Fruit fly (Drosophila melanogaster): ENCODE data around the gene CG12725.

The CG12725 gene

dm6 chrX:13384583-13385342 lies 17.9 kb downstream of the CG12725 start, which contains the start of the genes Rbp1-like and Tim9a (continued):
- TF ChIP-seq Dp (GFP tag; optimal IDR thresholded peaks at IDR 0.05) (peak; percentile 47), tap (tag; optimal IDR thresholded peaks at IDR 0.05) (no peak), CG13287 (GFP tag; IDR thresholded peaks at IDR 0.05; ENCODE audit: partially characterized antibody) (peak; percentile 81), Xbp1 (GFP tag; optimal IDR thresholded peaks at IDR 0.05) (peak; percentile 30), crp (GFP tag; optimal IDR thresholded peaks at IDR 0.05) (peak in 1 of 2 experiments; percentile 81), CG6854 (GFP tag; optimal IDR thresholded peaks at IDR 0.05) (no peak), her (GFP tag; optimal IDR thresholded peaks at IDR 0.05) (no peak), CG4282 (GFP tag; optimal IDR thresholded peaks at IDR 0.05) (no peak), CG11723 (GFP tag; optimal IDR thresholded peaks at IDR 0.05) (no peak), CG12744 (GFP tag; optimal IDR thresholded peaks at IDR 0.05) (no peak), CG18262 (tag; optimal IDR thresholded peaks at IDR 0.05) (peak; percentile 32), chm (GFP tag; IDR thresholded peaks at IDR 0.05) (no peak), cad (GFP tag; optimal IDR thresholded peaks at IDR 0.05) (no peak), Side (GFP tag; optimal IDR thresholded peaks at IDR 0.05) (no peak), CG14667 (GFP tag; IDR thresholded peaks at IDR 0.05) (no peak), CG15011 (GFP tag; optimal IDR thresholded peaks at IDR 0.05) (peak; percentile 41), CG34224 (GFP tag; IDR thresholded peaks at IDR 0.05; ENCODE audit: partially characterized antibody) (peak; percentile 65), pho (GFP tag; optimal IDR thresholded peaks at IDR 0.05) (no peak), MESR4 (GFP tag; optimal IDR thresholded peaks at IDR 0.05) (peak; percentile 92), CG11696 (GFP tag; IDR thresholded peaks at IDR 0.05) (no peak)

DNA sequence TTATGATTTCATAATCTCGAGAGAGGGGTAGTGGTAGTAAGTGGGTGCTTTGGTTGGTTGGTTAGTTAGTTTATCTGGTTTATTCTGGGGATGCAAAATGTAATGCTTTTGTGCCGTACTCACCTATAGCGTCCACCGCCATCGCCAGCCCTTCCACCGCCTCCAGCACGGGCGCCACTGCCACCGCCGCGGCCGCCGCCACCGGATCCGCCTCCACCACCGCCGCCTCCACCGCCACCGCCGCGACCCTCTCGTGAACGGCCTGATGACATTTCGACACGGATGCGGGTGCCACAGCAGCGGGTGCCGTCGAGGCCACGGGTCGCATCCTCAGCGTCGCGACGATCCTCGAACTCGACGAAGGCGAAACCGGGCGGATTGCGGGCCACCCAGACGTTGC lies 18.5 kb downstream of the CG12725 start:
- TF ChIP-seq p53 (GFP tag; optimal IDR thresholded peaks at IDR 0.05) (no peak), CG6854 (GFP tag; optimal IDR thresholded peaks at IDR 0.05) (no peak), Dfd (GFP tag; optimal IDR thresholded peaks at IDR 0.05) (peak in 1 of 2 experiments; percentile 57), MBD-R2 (GFP tag; IDR thresholded peaks at IDR 0.05) (0 out of 2 replicates have a peak, but pooled peaks have one; percentile 3), cg (GFP tag; optimal IDR thresholded peaks at IDR 0.05) (peak; percentile 28), Spps (tag; optimal IDR thresholded peaks at IDR 0.05) (no peak), CG12744 (GFP tag; optimal IDR thresholded peaks at IDR 0.05) (no peak)

DNA sequence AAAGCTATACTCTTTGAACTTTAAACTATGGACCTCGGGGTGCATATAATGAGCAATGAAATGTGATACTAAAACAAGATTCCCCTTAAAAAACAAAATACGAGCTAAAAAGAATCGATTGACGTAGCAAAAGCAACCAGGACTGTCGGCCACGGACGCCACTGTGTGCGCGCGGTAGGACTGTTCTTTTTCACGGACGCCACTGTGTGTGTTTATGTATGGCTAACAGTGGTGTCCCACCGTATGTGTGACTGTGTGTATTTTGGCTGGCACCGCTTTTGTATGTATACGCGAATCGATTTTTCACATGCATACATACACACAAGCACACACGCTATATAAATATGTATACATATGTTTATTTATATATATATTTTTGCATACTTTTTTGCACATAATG lies 18.9 kb downstream of the CG12725 start:
- TF ChIP-seq tll (GFP tag; optimal IDR thresholded peaks at IDR 0.05) (no peak), NfI (GFP tag; optimal IDR thresholded peaks at IDR 0.05) (peak; percentile 50), nmo (GFP tag; optimal IDR thresholded peaks at IDR 0.05) (peak; percentile 15), br (optimal IDR thresholded peaks at IDR 0.05) (no peak), CG7372 (GFP tag; IDR thresholded peaks at IDR 0.05) (no peak), CG9215 (GFP tag; IDR thresholded peaks at IDR 0.05) (no peak), zen (tag; optimal IDR thresholded peaks at IDR 0.05) (no peak), CG14965 (GFP tag; optimal IDR thresholded peaks at IDR 0.05; ENCODE audit: borderline replicate concordance) (no peak), nerfin-1 (tag; optimal IDR thresholded peaks at IDR 0.05) (peak; percentile 19), CG4617 (GFP tag; optimal IDR thresholded peaks at IDR 0.05; ENCODE audit: borderline replicate concordance) (peak; percentile 17), CG4854 (GFP tag; optimal IDR thresholded peaks at IDR 0.05) (peak; percentile 14), p53 (GFP tag; optimal IDR thresholded peaks at IDR 0.05) (no peak), CG33557 (GFP tag; optimal IDR thresholded peaks at IDR 0.05) (peak; percentile 22), CG12104 (GFP tag; optimal IDR thresholded peaks at IDR 0.05) (no peak), CG14860 (GFP tag; IDR thresholded peaks at IDR 0.05; ENCODE audit: partially characterized antibody) (no peak), B-H1 (GFP tag; IDR thresholded peaks at IDR 0.05) (no peak; the same call in 2 of the 3 replicates), CG13624 (GFP tag; optimal IDR thresholded peaks at IDR 0.05) (peak; percentile 70), CG1603 (tag; optimal IDR thresholded peaks at IDR 0.05) (peak; percentile 43), bab2 (GFP tag; optimal IDR thresholded peaks at IDR 0.05) (peak; percentile 58), CG3995 (GFP tag; optimal IDR thresholded peaks at IDR 0.05) (no peak), CG4328 (GFP tag; optimal IDR thresholded peaks at IDR 0.05) (no peak), her (GFP tag; optimal IDR thresholded peaks at IDR 0.05) (peak; percentile 70), CG17568 (GFP tag; optimal IDR thresholded peaks at IDR 0.05) (peak; percentile 24), bcd (GFP tag; optimal IDR thresholded peaks at IDR 0.05) (peak; percentile 0)
